Worm (Caenorhabditis elegans): ENCODE measurements around the gene vps-53.

ce11 chrIII:9734030-9734429, 23.3 kb downstream of the vps-53 start:
- TF ChIP-seq cog-1 (tag; optimal IDR thresholded peaks at IDR 0.05) (no peak), klf-2 (GFP tag; conservative IDR thresholded peaks at IDR 0.05) (no peak), flt-1 (GFP tag; IDR thresholded peaks at IDR 0.05) (no peak), T22C8.4 (GFP tag; IDR thresholded peaks at IDR 0.05) (no peak), ref-1 (GFP tag; conservative IDR thresholded peaks at IDR 0.05) (no peak), ztf-29 (GFP tag; IDR thresholded peaks at IDR 0.05) (no peak), med-1 (GFP tag; optimal IDR thresholded peaks at IDR 0.05; ENCODE audit: insufficient read depth) (no peak), tab-1 (GFP tag; IDR thresholded peaks at IDR 0.05) (no peak), ztf-23 (GFP tag; IDR thresholded peaks at IDR 0.05) (no peak)

Data from whole organism, midembryonic.